Worm (Caenorhabditis elegans) whole organism, L1 larva: ENCODE data around the gene frpr-15.
A peak's percentile ranks its signal among the peaks of the same experiment; 100 is the strongest.

Source experiments
- C04F5.9 ChIP-seq: sonication (generic microtip); optimal IDR thresholded peaks from 2 replicates; lab custom pipeline; 2016; ENCODE audit warnings: missing genetic modification characterization, missing compliant biosample characterization
- F16B12.6 ChIP-seq: fragments of 150-350 bp; optimal IDR thresholded peaks from 2 replicates; lab custom pipeline; 2014; ENCODE audit warnings: missing biosample characterization, missing genetic modification characterization
- aly-2 ChIP-seq: fragments of 150-350 bp; optimal IDR thresholded peaks from 2 replicates; lab custom pipeline; 2014; ENCODE audit warnings: missing biosample characterization, missing genetic modification characterization
- blmp-1 ChIP-seq: fragments of 150-350 bp; optimal IDR thresholded peaks from 2 replicates; lab custom pipeline; 2014; ENCODE audit warnings: missing biosample characterization, missing genetic modification characterization
- ces-1 ChIP-seq: fragments of 150-350 bp; optimal IDR thresholded peaks from 2 replicates; lab custom pipeline; 2014; ENCODE audit warnings: missing biosample characterization, missing genetic modification reagents, missing genetic modification characterization
- efl-1 ChIP-seq, 4 experiments: fragments of 150-350 bp; optimal IDR thresholded peaks in 3 of 4; peaks in 1 of 4; 1 replicate in 1 of 4; 2 replicates in 3 of 4; lab custom pipeline; 2014; ENCODE audit warnings: missing biosample characterization in 2 of 4, missing genetic modification characterization in 2 of 4, missing genetic modification reagents in 2 of 4
- egl-13 ChIP-seq: sonication (generic microtip); optimal IDR thresholded peaks from 2 replicates; lab custom pipeline; 2016; ENCODE audit warnings: missing genotype, missing genetic modification reagents, missing genetic modification characterization, missing compliant biosample characterization
- elt-2 ChIP-seq: sonication (generic microtip); optimal IDR thresholded peaks from 2 replicates; lab custom pipeline; 2016; ENCODE audit warnings: missing genetic modification characterization, mild to moderate bottlenecking, inconsistent platforms, missing compliant biosample characterization, missing genetic modification reagents
- elt-3 ChIP-seq, 6 experiments: fragments of 150-350 bp in 1 of 6; sonication (generic microtip); optimal IDR thresholded peaks; 2 replicates each; lab custom pipeline; 2017 to 2018; ENCODE audit warnings: missing biosample characterization in 6 of 6, missing genetic modification characterization in 6 of 6, inconsistent platforms in 1 of 6
- ets-5 ChIP-seq: fragments of 200-800 bp; sonication (Bioruptor generic); IDR thresholded peaks from 2 replicates; pipeline ENCODE4 v1.3.6; 2022; ENCODE audit warnings: missing genetic modification characterization, missing compliant biosample characterization
- fkh-10 ChIP-seq: sonication (generic microtip); optimal IDR thresholded peaks from 2 replicates; lab custom pipeline; 2017; ENCODE audit warnings: missing biosample characterization, missing genetic modification reagents, missing genetic modification characterization
- hlh-17 ChIP-seq: fragments of 200-800 bp; sonication (Bioruptor generic); optimal IDR thresholded peaks from 2 replicates; lab custom pipeline; 2018; ENCODE audit warnings: missing genetic modification characterization, mild to moderate bottlenecking, missing compliant biosample characterization, moderate library complexity, borderline replicate concordance
- irx-1 ChIP-seq: sonication (generic microtip); optimal IDR thresholded peaks from 2 replicates; lab custom pipeline; 2016; ENCODE audit warnings: missing genetic modification characterization, missing compliant biosample characterization
- lin-13 ChIP-seq: fragments of 150-350 bp; optimal IDR thresholded peaks from 2 replicates; lab custom pipeline; 2014; ENCODE audit warnings: missing biosample characterization, missing genetic modification reagents, missing genetic modification characterization
- lin-15B ChIP-seq: fragments of 150-350 bp; sonication (generic microtip); optimal IDR thresholded peaks from 3 replicates; lab custom pipeline; 2014; ENCODE audit warnings: missing biosample characterization, missing genetic modification characterization
- lin-35 ChIP-seq, 2 experiments: fragments of 150-350 bp; optimal IDR thresholded peaks; 2 replicates each; lab custom pipeline; 2014; ENCODE audit warnings: missing biosample characterization in 2 of 2, missing genetic modification characterization in 2 of 2, missing genetic modification reagents in 2 of 2
- lin-39 ChIP-seq: fragments of 150-350 bp; optimal IDR thresholded peaks from 2 replicates; lab custom pipeline; 2014; ENCODE audit warnings: missing biosample characterization, missing genetic modification reagents, missing genetic modification characterization
- lir-3 ChIP-seq: sonication (generic microtip); optimal IDR thresholded peaks from 2 replicates; lab custom pipeline; 2016; ENCODE audit warnings: mild to moderate bottlenecking, missing genetic modification characterization, moderate library complexity, missing compliant biosample characterization; ENCODE audit not compliant: poor library complexity
- mab-9 ChIP-seq: fragments of 200-800 bp; sonication (Bioruptor generic); IDR thresholded peaks from 2 replicates; pipeline ENCODE4 v1.3.6; 2022; ENCODE audit warnings: missing genetic modification reagents, missing genetic modification characterization, missing compliant biosample characterization
- mdl-1 ChIP-seq, 2 experiments: fragments of 150-350 bp; optimal IDR thresholded peaks; 2 replicates each; lab custom pipeline; 2014 to 2017; ENCODE audit warnings: missing biosample characterization in 2 of 2, missing genetic modification characterization in 2 of 2, inconsistent platforms in 1 of 2
- mef-2 ChIP-seq: fragments of 150-350 bp; optimal IDR thresholded peaks from 2 replicates; lab custom pipeline; 2014; ENCODE audit warnings: missing biosample characterization, missing genetic modification characterization
- nhr-11 ChIP-seq: fragments of 150-350 bp; optimal IDR thresholded peaks from 2 replicates; lab custom pipeline; 2014; ENCODE audit warnings: missing biosample characterization, missing genetic modification characterization
- nhr-12 ChIP-seq: sonication (generic microtip); optimal IDR thresholded peaks from 2 replicates; lab custom pipeline; 2017; ENCODE audit warnings: missing biosample characterization, missing genetic modification characterization
- nhr-19 ChIP-seq: fragments of 200-800 bp; sonication (Bioruptor generic); conservative IDR thresholded peaks from 2 replicates; pipeline ENCODE4 v1.3.6; 2022; ENCODE audit warnings: missing genetic modification characterization, missing compliant biosample characterization
- nhr-20 ChIP-seq: sonication (generic microtip); optimal IDR thresholded peaks from 2 replicates; lab custom pipeline; 2016; ENCODE audit warnings: mild to moderate bottlenecking, missing genetic modification characterization, missing compliant biosample characterization
- nhr-28 ChIP-seq: fragments of 150-350 bp; optimal IDR thresholded peaks from 2 replicates; lab custom pipeline; 2014; ENCODE audit warnings: missing biosample characterization, missing genetic modification characterization
- nhr-71 ChIP-seq: sonication (generic microtip); optimal IDR thresholded peaks from 2 replicates; lab custom pipeline; 2016; ENCODE audit warnings: mild to moderate bottlenecking, missing genetic modification characterization, moderate library complexity, missing compliant biosample characterization
- nhr-76 ChIP-seq: sonication (generic microtip); optimal IDR thresholded peaks from 2 replicates; lab custom pipeline; 2017; ENCODE audit warnings: missing biosample characterization, missing genetic modification characterization
- nhr-77 ChIP-seq: fragments of 150-350 bp; optimal IDR thresholded peaks from 2 replicates; lab custom pipeline; 2014; ENCODE audit warnings: missing biosample characterization, missing genetic modification characterization
- nhr-84 ChIP-seq: sonication (generic microtip); optimal IDR thresholded peaks from 2 replicates; lab custom pipeline; 2017; ENCODE audit warnings: missing biosample characterization, missing genetic modification characterization
- nhr-85 ChIP-seq: sonication (generic microtip); peaks from one replicate; lab custom pipeline; 2016; ENCODE audit warnings: missing genetic modification characterization, inconsistent platforms, missing compliant biosample characterization
- pax-3 ChIP-seq: fragments of 200-800 bp; sonication (Bioruptor generic); optimal IDR thresholded peaks from 2 replicates; lab custom pipeline; 2018; ENCODE audit warnings: mild to moderate bottlenecking, missing genetic modification characterization, moderate library complexity, missing compliant biosample characterization
- pqm-1 ChIP-seq: sonication (generic microtip); optimal IDR thresholded peaks from 3 replicates; lab custom pipeline; 2017; ENCODE audit warnings: missing biosample characterization, missing genetic modification characterization
- rnt-1 ChIP-seq: sonication (generic microtip); optimal IDR thresholded peaks from 2 replicates; lab custom pipeline; 2016; ENCODE audit warnings: mild to moderate bottlenecking, missing genetic modification characterization, moderate library complexity, missing compliant biosample characterization
- skn-1 ChIP-seq: fragments of 150-350 bp; optimal IDR thresholded peaks from 2 replicates; lab custom pipeline; 2014; ENCODE audit warnings: missing biosample characterization, missing genetic modification characterization
- snpc-4 ChIP-seq: fragments of 150-350 bp; optimal IDR thresholded peaks from 2 replicates; lab custom pipeline; 2014; ENCODE audit warnings: missing biosample characterization, missing genetic modification characterization
- swsn-7 ChIP-seq: sonication (generic microtip); optimal IDR thresholded peaks from 2 replicates; lab custom pipeline; 2016; ENCODE audit warnings: missing genetic modification characterization, missing compliant biosample characterization
- tlp-1 ChIP-seq: fragments of 150-350 bp; optimal IDR thresholded peaks from 2 replicates; lab custom pipeline; 2014; ENCODE audit warnings: missing biosample characterization, missing genetic modification characterization
- unc-130 ChIP-seq: fragments of 150-350 bp; optimal IDR thresholded peaks from 2 replicates; lab custom pipeline; 2017; ENCODE audit warnings: missing biosample characterization, missing genetic modification characterization, inconsistent platforms
- unc-98 ChIP-seq: fragments of 200-800 bp; sonication (Bioruptor generic); IDR thresholded peaks from 2 replicates; pipeline ENCODE4 v1.3.6; 2022; ENCODE audit warnings: missing genetic modification characterization, missing compliant biosample characterization
- vab-15 ChIP-seq: sonication (generic microtip); optimal IDR thresholded peaks from 2 replicates; lab custom pipeline; 2017; ENCODE audit warnings: missing genotype, mild to moderate bottlenecking, missing genetic modification characterization, missing compliant biosample characterization
- xbp-1 ChIP-seq: sonication (generic microtip); optimal IDR thresholded peaks from 2 replicates; lab custom pipeline; 2016; ENCODE audit warnings: missing genetic modification characterization, missing compliant biosample characterization
- zag-1 ChIP-seq: fragments of 150-350 bp; optimal IDR thresholded peaks from 2 replicates; lab custom pipeline; 2014; ENCODE audit warnings: missing biosample characterization, missing genetic modification characterization
- ztf-4 ChIP-seq: fragments of 150-350 bp; optimal IDR thresholded peaks from 2 replicates; lab custom pipeline; 2014; ENCODE audit warnings: missing biosample characterization, missing genetic modification characterization

Gene frpr-15

DNA sequence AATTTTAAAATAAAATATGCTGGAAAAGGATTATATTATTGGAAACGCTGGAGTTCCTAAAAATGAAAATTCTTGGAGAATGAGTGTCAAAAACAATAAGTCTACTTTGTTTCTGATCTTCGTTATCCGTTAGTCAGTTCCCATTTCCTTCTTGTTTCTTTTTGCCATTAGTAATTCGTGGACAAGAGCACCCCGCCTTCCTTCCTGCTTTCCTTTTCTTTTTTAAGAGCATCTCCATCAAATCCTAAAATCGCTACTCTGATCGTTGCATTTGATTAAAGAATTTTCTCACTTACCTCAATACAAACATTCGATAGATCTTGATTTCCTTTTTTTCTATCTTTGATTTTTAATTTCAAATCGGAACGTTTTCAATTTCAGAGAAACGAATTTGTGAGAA is at the start of gene frpr-15:
frpr-15 (plus strand) TSS at position 301 of the 400 bp plus-strand sequence.
- TF ChIP-seq nhr-85 (tag; lab: Kevin White, UChicago) (no peak), fkh-10 (GFP tag; lab: Kevin White, UChicago) (peak; percentile 9), lin-15B (tag; lab: Kevin White, UChicago) (no peak), nhr-28 (tag; lab: Kevin White, UChicago) (no peak), vab-15 (tag; lab: Kevin White, UChicago) (no peak)

DNA sequence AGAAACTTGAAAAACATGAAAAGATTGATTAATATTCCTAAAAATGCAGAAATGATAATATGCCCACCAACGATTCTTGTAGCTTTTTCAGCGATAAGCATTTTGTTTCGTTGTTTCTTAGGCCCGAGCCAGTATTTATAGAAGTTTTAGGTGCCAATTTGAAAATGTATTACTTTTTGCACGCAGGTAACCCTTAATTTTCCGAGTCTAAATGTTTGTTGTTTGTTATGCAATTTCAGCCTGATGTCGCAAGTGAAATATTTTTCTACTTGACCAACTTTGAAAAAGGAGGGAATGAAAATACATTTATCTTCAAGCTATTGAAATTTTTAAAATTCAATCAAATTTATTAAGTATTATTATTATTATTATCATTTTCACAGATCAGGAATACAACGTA is 47.9 kb upstream of the frpr-15 start, which contains the start of gene srx-113:
srx-113 (minus strand) TSS at position 101 of the 400 bp plus-strand sequence.
- TF ChIP-seq pax-3 (tag; lab: Kevin White, UChicago) (peak; percentile 14), unc-130 (tag; lab: Kevin White, UChicago) (no peak)

DNA sequence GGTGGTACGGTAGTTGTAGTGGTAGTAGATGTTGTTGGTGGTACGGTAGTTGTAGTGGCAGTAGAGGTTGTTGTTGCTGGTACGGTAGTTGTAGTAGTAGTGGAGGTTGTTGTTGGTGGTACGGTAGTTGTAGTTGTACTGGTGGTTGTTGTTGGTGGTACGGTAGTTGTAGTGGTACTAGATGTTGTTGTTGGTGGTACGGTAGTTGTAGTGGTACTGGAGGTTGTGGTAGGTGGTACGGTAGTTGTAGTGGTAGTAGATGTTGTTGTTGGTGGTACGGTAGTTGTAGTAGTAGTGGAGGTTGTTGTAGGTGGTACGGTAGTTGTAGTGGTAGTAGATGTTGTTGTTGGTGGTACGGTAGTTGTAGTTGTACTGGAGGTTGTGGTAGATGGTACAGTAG is 46.9 kb upstream of the frpr-15 start:
- TF ChIP-seq nhr-20 (no peak), xbp-1 (tag; lab: Kevin White, UChicago) (no peak), tlp-1 (tag; lab: Kevin White, UChicago) (no peak), pqm-1 (tag; lab: Kevin White, UChicago) (no peak), nhr-11 (tag; lab: Kevin White, UChicago) (no peak), ces-1 (no peak), nhr-85 (tag; lab: Kevin White, UChicago) (no peak), mab-9 (GFP tag; lab: Robert Waterston, UW) (no peak), nhr-84 (tag; lab: Kevin White, UChicago) (no peak), C04F5.9 (tag; lab: Kevin White, UChicago) (no peak), lin-39 (tag; lab: Kevin White, UChicago) (no peak), swsn-7 (no peak)

DNA sequence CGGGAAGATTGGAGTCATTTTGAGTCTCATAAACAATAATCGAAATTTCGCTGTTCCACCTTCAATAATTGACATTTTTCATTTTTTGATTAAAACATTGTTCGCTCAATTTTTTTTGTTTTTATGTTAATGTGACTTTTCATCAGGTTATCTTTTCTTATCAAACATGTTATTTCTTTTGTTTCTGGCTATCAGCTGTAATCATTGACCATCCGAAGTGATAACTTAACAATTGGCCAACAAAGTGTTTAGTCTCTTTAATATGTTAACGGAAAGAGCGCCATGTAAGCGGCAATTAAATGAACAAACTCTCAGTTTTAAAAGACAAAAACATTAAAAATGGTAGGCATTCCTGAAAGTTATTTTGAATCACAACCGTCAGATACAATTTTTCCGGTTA is 45.9 kb upstream of the frpr-15 start:
- TF ChIP-seq elt-2 (tag; lab: Kevin White, UChicago) (peak; percentile 85), lin-35 (GFP tag; optimal IDR thresholded peaks at IDR 0.05; lab: Kevin White, UChicago) (peak in 1 of 2 experiments; percentile 22), snpc-4 (no peak), skn-1 (tag; lab: Kevin White, UChicago) (no peak)

DNA sequence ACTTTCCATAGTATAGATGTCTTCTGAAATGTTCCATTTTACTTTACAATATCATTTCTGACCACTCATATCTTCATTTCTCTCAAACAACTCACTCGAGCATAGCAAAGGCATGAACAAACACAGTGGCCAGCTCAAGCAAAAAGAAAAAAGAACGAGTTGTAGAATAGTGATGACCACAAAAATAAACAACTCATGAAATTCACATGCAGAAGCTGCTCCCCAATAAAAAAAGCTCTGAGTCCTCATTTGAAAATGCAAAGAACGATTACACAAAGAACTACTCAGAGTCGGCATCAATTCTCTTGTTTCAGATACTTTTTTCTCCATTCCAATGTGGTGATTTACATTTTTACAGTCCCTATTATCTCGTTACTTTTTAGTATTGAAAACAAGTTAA is 45.2 kb upstream of the frpr-15 start:
- no peak for TF ChIP-seq ets-5 (GFP tag; lab: Robert Waterston, UW)
- no peak for TF ChIP-seq F16B12.6
- TF ChIP-seq egl-13 (tag; lab: Kevin White, UChicago), result no peak
- TF ChIP-seq elt-3 (tag; optimal IDR thresholded peaks at IDR 0.05; lab: Kevin White, UChicago), result no peak
- TF ChIP-seq nhr-19 (GFP tag; lab: Robert Waterston, UW), result peak; percentile 49
- TF ChIP-seq nhr-20, result no peak
- no peak for TF ChIP-seq zag-1 (tag; lab: Kevin White, UChicago)
- TF ChIP-seq efl-1 (optimal IDR thresholded peaks at IDR 0.05; lab: Kevin White, UChicago), result no peak
- TF ChIP-seq efl-1 (GFP tag; optimal IDR thresholded peaks at IDR 0.05 in 1 of 2; lab: Kevin White, UChicago), result peak in 1 of 2 experiments; percentile 80
- TF ChIP-seq nhr-28 (tag; lab: Kevin White, UChicago), result no peak
- peak; percentile 20 for TF ChIP-seq rnt-1
- TF ChIP-seq ztf-4, result no peak
- no peak for TF ChIP-seq nhr-76
- TF ChIP-seq skn-1 (tag; lab: Kevin White, UChicago), result no peak

DNA sequence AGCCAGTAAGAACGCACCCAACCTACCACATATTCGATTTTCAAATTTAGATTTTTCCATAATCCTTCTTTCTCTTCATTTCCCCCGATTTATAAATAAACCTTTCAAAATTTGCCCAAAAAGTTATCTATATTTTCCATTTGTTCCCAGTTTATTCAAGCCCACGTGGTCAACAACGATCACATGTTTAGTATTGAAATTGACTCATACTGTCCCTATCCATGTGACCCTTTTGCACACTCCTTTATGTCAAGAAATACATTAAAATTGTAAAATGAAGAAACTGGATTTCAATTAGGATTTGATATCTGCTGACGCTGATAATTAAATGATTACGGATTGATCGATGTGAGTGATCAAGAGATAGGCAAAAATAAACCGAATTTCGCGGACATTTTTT is 44.7 kb upstream of the frpr-15 start:
- peak; percentile 91 for TF ChIP-seq nhr-71 (tag; lab: Kevin White, UChicago)
- no peak for TF ChIP-seq nhr-12
- TF ChIP-seq unc-98 (GFP tag; lab: Robert Waterston, UW), result no peak
- TF ChIP-seq aly-2 (tag; lab: Kevin White, UChicago), result no peak
- peak in 1 of 2 experiments; percentile 91 for TF ChIP-seq mdl-1 (tag; optimal IDR thresholded peaks at IDR 0.05; lab: Kevin White, UChicago)
- no peak for TF ChIP-seq hlh-17
- peak; percentile 88 for TF ChIP-seq unc-130 (tag; lab: Kevin White, UChicago)
- TF ChIP-seq mef-2 (tag; lab: Kevin White, UChicago), result no peak
- TF ChIP-seq lin-13 (GFP tag; lab: Kevin White, UChicago), result peak; percentile 58
- no peak for TF ChIP-seq rnt-1
- peak; percentile 70 for TF ChIP-seq blmp-1
- TF ChIP-seq lin-15B (tag; lab: Kevin White, UChicago), result no peak
- TF ChIP-seq nhr-77 (tag; lab: Kevin White, UChicago), result no peak
- peak; percentile 57 for TF ChIP-seq irx-1
- peak in 2 of 6 experiments; percentile 93 to 99 for TF ChIP-seq elt-3 (tag; optimal IDR thresholded peaks at IDR 0.05; lab: Kevin White, UChicago)
- TF ChIP-seq fkh-10 (GFP tag; lab: Kevin White, UChicago), result no peak
- TF ChIP-seq lir-3 (tag; lab: Kevin White, UChicago), result peak; percentile 70
- peak in 1 of 2 experiments; percentile 35 for TF ChIP-seq efl-1 (optimal IDR thresholded peaks at IDR 0.05; lab: Kevin White, UChicago)
- peak; percentile 20 to 92 for TF ChIP-seq efl-1 (GFP tag; optimal IDR thresholded peaks at IDR 0.05 in 1 of 2; lab: Kevin White, UChicago)
